Worm (Caenorhabditis elegans): ENCODE data around the gene nhr-175.

DNA sequence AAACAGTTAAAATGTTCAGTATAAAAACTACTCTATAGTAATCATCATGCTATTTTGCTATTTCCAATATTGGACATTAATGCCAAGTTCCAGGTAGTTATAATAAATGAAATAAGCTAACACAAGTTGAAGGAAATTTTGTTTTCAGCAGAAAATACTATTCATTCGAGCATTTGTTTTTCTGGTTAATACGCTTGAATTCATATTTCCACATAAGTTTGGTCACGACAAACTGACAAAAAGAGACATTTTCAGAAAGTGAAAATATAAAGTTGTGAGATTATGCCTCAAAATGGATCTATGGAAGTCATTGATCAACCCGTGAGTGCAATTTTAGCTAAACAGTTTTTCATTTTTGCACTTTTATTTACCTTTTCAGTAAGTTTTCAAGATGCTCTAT, 21.4 kb upstream of the nhr-175 start, which contains the start of gene srx-131:
- TF ChIP-seq nhr-76 (tag; optimal IDR thresholded peaks at IDR 0.05) (no peak), sptf-1 (tag; optimal IDR thresholded peaks at IDR 0.05) (no peak), pha-4 (tag; optimal IDR thresholded peaks at IDR 0.05) (no peak), lin-32 (GFP tag; optimal IDR thresholded peaks at IDR 0.05) (no peak), unc-62 (GFP tag; optimal IDR thresholded peaks at IDR 0.05) (no peak), unc-39 (tag; optimal IDR thresholded peaks at IDR 0.05) (no peak), snpc-4 (tag; optimal IDR thresholded peaks at IDR 0.05) (no peak), nhr-237 (tag; optimal IDR thresholded peaks at IDR 0.05) (no peak), tbx-8 (GFP tag; optimal IDR thresholded peaks at IDR 0.05) (no peak)

All from whole organism, mixed stage, embryonic.